Fruit fly (Drosophila melanogaster) whole organism, adult: ENCODE data around the gene CG32099.

Experiments
- CG12768 ChIP-seq: fragments of 200-800 bp; sonication (Bioruptor generic); optimal IDR thresholded peaks from 2 replicates; lab custom pipeline; 2017; ENCODE audit warnings: missing biosample characterization, missing genetic modification characterization, mild to moderate bottlenecking, moderate library complexity, missing genetic modification reagents
- CG5204 ChIP-seq: fragments of 200-800 bp; sonication (Bioruptor generic); optimal IDR thresholded peaks from 2 replicates; lab custom pipeline; 2016; ENCODE audit warnings: missing biosample characterization, missing genetic modification characterization
- CG7101 ChIP-seq: fragments of 200-800 bp; sonication (Bioruptor generic); optimal IDR thresholded peaks from 2 replicates; lab custom pipeline; 2018; ENCODE audit warnings: missing biosample characterization, mild to moderate bottlenecking, missing genetic modification characterization, moderate library complexity
- bab1 ChIP-seq: fragments of 200-800 bp; sonication (Bioruptor generic); optimal IDR thresholded peaks from 3 replicates; lab custom pipeline; 2019; ENCODE audit warnings: missing biosample characterization, mild to moderate bottlenecking, missing genetic modification characterization, moderate library complexity

DNA sequence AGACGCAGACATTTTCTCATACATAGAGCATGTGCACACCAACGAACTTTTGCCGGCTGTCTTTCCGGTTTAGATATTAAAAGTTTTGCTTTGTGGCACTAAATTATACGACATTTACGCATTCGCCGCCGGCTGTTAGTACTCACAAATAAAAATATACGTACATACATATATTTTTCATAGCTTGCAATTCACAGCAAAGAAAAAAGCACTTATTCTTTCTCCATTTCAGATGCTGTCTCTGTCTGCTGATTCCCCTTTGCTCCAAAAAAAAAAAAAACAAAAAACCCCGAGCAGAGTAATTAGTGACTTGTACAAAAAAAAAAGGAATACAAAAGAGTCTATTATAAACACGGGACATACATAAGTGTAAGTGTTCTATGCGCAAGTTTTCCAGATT lies 28.2 kb downstream of the CG32099 start, which contains the start of gene CAH2:
- no peak for TF ChIP-seq CG12768 (GFP tag; lab: Kevin White, UChicago)
- no peak for TF ChIP-seq CG5204 (GFP tag; lab: Kevin White, UChicago)
- TF ChIP-seq bab1 (GFP tag; lab: Kevin White, UChicago) = no peak
- no peak for TF ChIP-seq CG7101 (tag; lab: Kevin White, UChicago)
